Fruit fly (Drosophila melanogaster) whole organism, embryonic: Measurements from ENCODE around the gene drn.

Experiments used
- Abd-B ChIP-seq: fragments of 200-800 bp; sonication (Bioruptor generic); optimal IDR thresholded peaks from 2 replicates; lab custom pipeline; 2018; ENCODE audit warnings: missing biosample characterization, mild to moderate bottlenecking, missing genetic modification characterization, moderate library complexity
- Ada2b ChIP-seq: fragments of 200-800 bp; sonication (Bioruptor generic); IDR thresholded peaks from 2 replicates; pipeline ENCODE4 v1.3.6; 2022; ENCODE audit warnings: missing biosample characterization, missing genetic modification characterization
- Adf1 ChIP-seq: fragments of 200-800 bp; sonication (Bioruptor generic); IDR thresholded peaks from 2 replicates; pipeline ENCODE4 v1.3.6; 2022; ENCODE audit warnings: missing biosample characterization, missing genetic modification characterization
- BEAF-32 ChIP-seq: fragments of 200-800 bp; sonication (Bioruptor generic); optimal IDR thresholded peaks from 3 replicates; lab custom pipeline; 2017; ENCODE audit warnings: missing biosample characterization, missing genetic modification characterization, mild to moderate bottlenecking, moderate library complexity, missing genetic modification reagents
- CG10274 ChIP-seq: fragments of 200-800 bp; sonication (Bioruptor generic); optimal IDR thresholded peaks from 3 replicates; lab custom pipeline; 2017; ENCODE audit warnings: missing biosample characterization, mild to moderate bottlenecking, missing genetic modification characterization
- CG11085 ChIP-seq: fragments of 200-800 bp; sonication (Bioruptor generic); IDR thresholded peaks from 2 replicates; pipeline ENCODE4 v1.3.6; 2022; ENCODE audit warnings: missing biosample characterization, missing genetic modification characterization
- CG11247 ChIP-seq: fragments of 200-800 bp; sonication (Bioruptor generic); IDR thresholded peaks from 2 replicates; pipeline ENCODE4 v1.3.6; 2022; ENCODE audit warnings: missing biosample characterization, missing genetic modification characterization
- CG1233 ChIP-seq: fragments of 200-800 bp; sonication (Bioruptor generic); optimal IDR thresholded peaks from 4 replicates; lab custom pipeline; 2018; ENCODE audit warnings: missing biosample characterization, mild to moderate bottlenecking, missing genetic modification characterization
- CG17359 ChIP-seq: fragments of 200-800 bp; sonication (Bioruptor generic); optimal IDR thresholded peaks from 3 replicates; lab custom pipeline; 2018; ENCODE audit warnings: missing biosample characterization, mild to moderate bottlenecking, missing genetic modification characterization, moderate library complexity
- CG17829 ChIP-seq: fragments of 200-800 bp; optimal IDR thresholded peaks from 2 replicates; lab custom pipeline; 2019; ENCODE audit warnings: missing biosample characterization, mild to moderate bottlenecking, missing genetic modification characterization, moderate library complexity
- CG1832 ChIP-seq: fragments of 200-800 bp; sonication (Bioruptor generic); optimal IDR thresholded peaks from 2 replicates; lab custom pipeline; 2017; ENCODE audit warnings: missing biosample characterization, mild to moderate bottlenecking, missing genetic modification characterization, inconsistent platforms
- CG18476 ChIP-seq: fragments of 200-800 bp; sonication (Bioruptor generic); optimal IDR thresholded peaks from 2 replicates; lab custom pipeline; 2016; ENCODE audit warnings: missing biosample characterization, mild to moderate bottlenecking, missing genetic modification characterization
- CG2129 ChIP-seq: fragments of 200-800 bp; sonication (Bioruptor generic); IDR thresholded peaks from 2 replicates; pipeline ENCODE4 v1.3.6; 2022; ENCODE audit warnings: missing biosample characterization, missing genetic modification characterization; ENCODE audit not compliant: partially characterized antibody
- CG2712 ChIP-seq: fragments of 200-800 bp; optimal IDR thresholded peaks from 3 replicates; lab custom pipeline; 2019; ENCODE audit warnings: missing biosample characterization, mild to moderate bottlenecking, missing genetic modification characterization, moderate library complexity
- CG2875 ChIP-seq: fragments of 200-800 bp; sonication (Bioruptor generic); optimal IDR thresholded peaks from 2 replicates; lab custom pipeline; 2017; ENCODE audit warnings: missing biosample characterization, mild to moderate bottlenecking, missing genetic modification characterization, missing genetic modification reagents
- CG3995 ChIP-seq: fragments of 200-800 bp; sonication (Bioruptor generic); optimal IDR thresholded peaks from 3 replicates; lab custom pipeline; 2016; ENCODE audit warnings: missing biosample characterization, missing genetic modification characterization
- CG5180 ChIP-seq: fragments of 200-800 bp; sonication (Bioruptor generic); optimal IDR thresholded peaks from 3 replicates; lab custom pipeline; 2017; ENCODE audit warnings: missing biosample characterization, missing genetic modification characterization, mild to moderate bottlenecking, moderate library complexity, missing genetic modification reagents
- CG6683 ChIP-seq: fragments of 200-800 bp; sonication (Bioruptor generic); optimal IDR thresholded peaks from 2 replicates; lab custom pipeline; 2017; ENCODE audit warnings: missing biosample characterization, mild to moderate bottlenecking, missing genetic modification characterization, missing genetic modification reagents
- Chrac-16 ChIP-seq: fragments of 200-800 bp; sonication (Bioruptor generic); optimal IDR thresholded peaks from 3 replicates; lab custom pipeline; 2016; ENCODE audit warnings: missing biosample characterization, missing genetic modification characterization
- CkIIα-i1 ChIP-seq: fragments of 200-800 bp; sonication (Bioruptor generic); IDR thresholded peaks from 2 replicates; pipeline ENCODE4 v1.3.6; 2022; ENCODE audit warnings: missing biosample characterization, missing genetic modification characterization
- Dbx ChIP-seq: fragments of 200-800 bp; sonication (Bioruptor generic); IDR thresholded peaks from 3 replicates; pipeline ENCODE4 v1.3.6; 2022; ENCODE audit warnings: missing biosample characterization, missing genetic modification characterization
- Gug ChIP-seq: fragments of 200-800 bp; sonication (Bioruptor generic); IDR thresholded peaks from 4 replicates; pipeline ENCODE4 v1.3.6; 2022; ENCODE audit warnings: missing biosample characterization, missing genetic modification characterization
- Hey ChIP-seq: fragments of 200-800 bp; sonication (Bioruptor generic); optimal IDR thresholded peaks from 3 replicates; lab custom pipeline; 2018; ENCODE audit warnings: missing biosample characterization, mild to moderate bottlenecking, missing genetic modification characterization
- Hmr ChIP-seq: fragments of 200-800 bp; sonication (Bioruptor generic); optimal IDR thresholded peaks from 3 replicates; lab custom pipeline; 2017; ENCODE audit warnings: mild to moderate bottlenecking, missing biosample characterization, missing genetic modification reagents, missing genetic modification characterization
- Myb ChIP-seq: fragments of 200-800 bp; sonication (Bioruptor generic); optimal IDR thresholded peaks from 2 replicates; lab custom pipeline; 2016; ENCODE audit warnings: missing biosample characterization, missing genetic modification characterization
- Rfx ChIP-seq: fragments of 200-800 bp; sonication (Bioruptor generic); IDR thresholded peaks from 2 replicates; pipeline ENCODE4 v1.3.6; 2022; ENCODE audit warnings: missing biosample characterization, missing genetic modification characterization
- Trl ChIP-seq, 3 experiments: fragments of >200 bp in 2 of 3; fragments of 200-800 bp in 1 of 3; sonication (Bioruptor generic) in 1 of 3; optimal IDR thresholded peaks; 2 replicates in 1 of 3; 3 replicates in 2 of 3; lab custom pipeline; 2016 to 2017; ENCODE audit warnings: missing biosample characterization in 1 of 3, missing genetic modification characterization in 1 of 3
- bbx ChIP-seq: fragments of 200-800 bp; sonication (Bioruptor generic); IDR thresholded peaks from 2 replicates; pipeline ENCODE4 v1.3.6; 2022; ENCODE audit warnings: missing biosample characterization, missing genetic modification characterization; ENCODE audit not compliant: partially characterized antibody
- cato ChIP-seq: fragments of 200-800 bp; sonication (Bioruptor generic); optimal IDR thresholded peaks from 2 replicates; lab custom pipeline; 2016; ENCODE audit warnings: missing biosample characterization, missing genetic modification characterization, borderline replicate concordance
- corto ChIP-seq: fragments of 200-800 bp; sonication (Bioruptor generic); optimal IDR thresholded peaks from 2 replicates; lab custom pipeline; 2016; ENCODE audit warnings: missing biosample characterization, mild to moderate bottlenecking, missing genetic modification characterization, moderate library complexity
- crc ChIP-seq: fragments of 200-800 bp; sonication (Bioruptor generic); optimal IDR thresholded peaks from 2 replicates; lab custom pipeline; 2016; ENCODE audit warnings: missing biosample characterization, missing genetic modification characterization
- en ChIP-seq: fragments of 200-800 bp; sonication (Bioruptor generic); optimal IDR thresholded peaks from 2 replicates; lab custom pipeline; 2016; ENCODE audit warnings: missing biosample characterization, missing genetic modification characterization
- eve ChIP-seq, 2 experiments: fragments of >200 bp; optimal IDR thresholded peaks; 2 replicates each; lab custom pipeline; 2017; ENCODE audit warnings: missing biosample characterization in 2 of 2, missing genetic modification characterization in 2 of 2
- maf-S ChIP-seq: fragments of 200-800 bp; sonication (Bioruptor generic); optimal IDR thresholded peaks from 2 replicates; lab custom pipeline; 2016; ENCODE audit warnings: missing biosample characterization, missing genetic modification characterization
- mld ChIP-seq: fragments of 200-800 bp; sonication (Bioruptor generic); IDR thresholded peaks from 3 replicates; pipeline ENCODE4 v1.3.6; 2022; ENCODE audit warnings: missing biosample characterization, missing genetic modification characterization; ENCODE audit not compliant: partially characterized antibody
- nmo ChIP-seq: fragments of 200-800 bp; sonication (Bioruptor generic); optimal IDR thresholded peaks from 2 replicates; lab custom pipeline; 2018; ENCODE audit warnings: missing biosample characterization, mild to moderate bottlenecking, missing genetic modification characterization, moderate library complexity
- ranshi ChIP-seq: fragments of 200-800 bp; sonication (Bioruptor generic); IDR thresholded peaks from 2 replicates; pipeline ENCODE4 v1.3.6; 2022; ENCODE audit warnings: missing biosample characterization, missing genetic modification characterization
- salm ChIP-seq: fragments of 200-800 bp; sonication (Bioruptor generic); optimal IDR thresholded peaks from 2 replicates; lab custom pipeline; 2018; ENCODE audit warnings: missing biosample characterization, mild to moderate bottlenecking, missing genetic modification characterization
- sc ChIP-seq, 3 experiments: fragments of >200 bp in 2 of 3; fragments of 200-800 bp in 1 of 3; sonication (Bioruptor generic) in 1 of 3; optimal IDR thresholded peaks; 2 replicates in 2 of 3; 3 replicates in 1 of 3; lab custom pipeline; 2017; ENCODE audit warnings: mild to moderate bottlenecking in 1 of 3, missing biosample characterization in 1 of 3, missing genetic modification characterization in 1 of 3, missing genetic modification reagents in 1 of 3
- scrt ChIP-seq: fragments of 200-800 bp; sonication (Bioruptor generic); optimal IDR thresholded peaks from 2 replicates; lab custom pipeline; 2018; ENCODE audit warnings: missing biosample characterization, mild to moderate bottlenecking, missing genetic modification characterization, moderate library complexity
- sens-2 ChIP-seq: fragments of 200-800 bp; sonication (Bioruptor generic); IDR thresholded peaks from 2 replicates; pipeline ENCODE4 v1.3.6; 2022; ENCODE audit warnings: missing biosample characterization, missing genetic modification characterization
- sim ChIP-seq: fragments of 200-800 bp; sonication (Bioruptor generic); IDR thresholded peaks from 2 replicates; pipeline ENCODE4 v1.3.6; 2022; ENCODE audit warnings: missing biosample characterization, missing genetic modification characterization
- slp2 ChIP-seq: fragments of 200-800 bp; sonication (Bioruptor generic); optimal IDR thresholded peaks from 2 replicates; lab custom pipeline; 2016; ENCODE audit warnings: missing biosample characterization, missing genetic modification characterization
- tin ChIP-seq: fragments of 200-800 bp; sonication (Bioruptor generic); optimal IDR thresholded peaks from 3 replicates; lab custom pipeline; 2016; ENCODE audit warnings: missing biosample characterization, missing genetic modification characterization
- tna ChIP-seq: fragments of 200-800 bp; sonication (Bioruptor generic); IDR thresholded peaks from 2 replicates; pipeline ENCODE4 v1.3.6; 2022; ENCODE audit warnings: missing biosample characterization, missing genetic modification characterization; ENCODE audit not compliant: partially characterized antibody
- trh ChIP-seq: fragments of 200-800 bp; sonication (Bioruptor generic); optimal IDR thresholded peaks from 2 replicates; lab custom pipeline; 2016; ENCODE audit warnings: missing biosample characterization, missing genetic modification characterization
- z ChIP-seq: fragments of 200-800 bp; sonication (Bioruptor generic); IDR thresholded peaks from 3 replicates; pipeline ENCODE4 v1.3.6; 2022; ENCODE audit warnings: missing biosample characterization, missing genetic modification characterization
- zfh2 ChIP-seq: fragments of 200-800 bp; sonication (Bioruptor generic); optimal IDR thresholded peaks from 2 replicates; lab custom pipeline; 2016; ENCODE audit warnings: missing biosample characterization, missing genetic modification characterization

The drn gene

DNA sequence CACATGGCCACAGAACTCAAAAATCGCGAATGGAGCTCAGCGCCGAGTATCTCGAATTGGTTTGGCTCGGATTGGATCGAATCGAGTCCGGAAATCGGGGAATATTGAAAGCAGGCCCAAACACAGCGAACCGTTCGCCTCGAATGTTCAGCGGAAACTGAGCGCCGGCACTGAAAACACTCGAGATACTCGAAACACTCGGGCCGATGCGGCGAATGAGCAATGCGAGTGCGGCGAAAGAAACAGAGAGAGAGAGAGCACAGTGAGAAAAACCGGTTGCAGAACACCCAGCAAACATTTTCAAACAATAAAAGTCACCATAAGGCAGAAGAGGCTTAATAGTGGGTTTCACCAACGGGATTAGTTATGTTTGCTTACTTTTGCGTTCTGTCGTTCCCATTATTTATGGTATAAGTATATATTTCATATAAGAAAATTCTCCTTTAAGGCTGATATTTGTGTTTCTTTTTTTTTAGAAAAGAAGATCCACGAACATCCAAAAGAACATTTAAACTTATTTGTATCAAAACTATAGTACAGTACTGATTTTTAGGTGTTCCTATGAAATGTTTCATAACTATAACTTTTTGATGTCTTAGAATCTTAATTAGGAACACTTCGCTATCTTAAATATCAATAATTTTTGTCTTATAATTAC, 54.5 kb downstream of the drn start, which contains the start of gene FER (continued):
- TF ChIP-seq slp2, result no peak
- no peak for TF ChIP-seq tin
- TF ChIP-seq Trl (optimal IDR thresholded peaks at IDR 0.05; lab: Kevin White, UChicago), result peak; percentile 84 to 87
- peak; percentile 70 for TF ChIP-seq Trl (GFP tag; optimal IDR thresholded peaks at IDR 0.05; lab: Kevin White, UChicago)
- no peak for TF ChIP-seq CG10274 (GFP tag; lab: Kevin White, UChicago)
- TF ChIP-seq nmo (GFP tag; lab: Kevin White, UChicago), result no peak
- peak; percentile 78; the same call in 2 of the 3 replicates for TF ChIP-seq Dbx (GFP tag; lab: Robert Waterston, UW)
- TF ChIP-seq en (GFP tag; lab: Kevin White, UChicago), result no peak
- TF ChIP-seq Chrac-16, result no peak
- TF ChIP-seq CG18476 (GFP tag; lab: Kevin White, UChicago), result no peak
- TF ChIP-seq CG2712 (tag; lab: Kevin White, UChicago), result peak; percentile 17
- TF ChIP-seq zfh2 (GFP tag; lab: Kevin White, UChicago), result no peak
- TF ChIP-seq Adf1 (GFP tag; lab: Robert Waterston, UW), result peak; percentile 17; the same call in 1 of the 2 replicates
- TF ChIP-seq CG2875 (GFP tag; lab: Kevin White, UChicago), result peak; percentile 14
- TF ChIP-seq cato (GFP tag; lab: Kevin White, UChicago), result no peak
- TF ChIP-seq CG1832 (GFP tag; lab: Kevin White, UChicago), result peak; percentile 78
- TF ChIP-seq CG5180 (GFP tag; lab: Kevin White, UChicago), result peak; percentile 55
- no peak for TF ChIP-seq sc (optimal IDR thresholded peaks at IDR 0.05; lab: Kevin White, UChicago)
- TF ChIP-seq sc (GFP tag; optimal IDR thresholded peaks at IDR 0.05; lab: Kevin White, UChicago), result no peak
- TF ChIP-seq BEAF-32 (GFP tag; lab: Kevin White, UChicago), result no peak
- TF ChIP-seq corto (GFP tag; lab: Kevin White, UChicago), result no peak
- 0 out of 3 replicates have a peak, but pooled peaks have one; percentile 59 for TF ChIP-seq mld (GFP tag; lab: Robert Waterston, UW)
- TF ChIP-seq scrt (GFP tag; lab: Kevin White, UChicago), result peak; percentile 57
- TF ChIP-seq CG2129 (GFP tag; lab: Robert Waterston, UW), result no peak
- no peak for TF ChIP-seq CkIIα-i1
- TF ChIP-seq Myb (GFP tag; lab: Kevin White, UChicago), result no peak
- peak; percentile 40 for TF ChIP-seq CG17829 (tag; lab: Kevin White, UChicago)
- no peak for TF ChIP-seq sim
- TF ChIP-seq z (GFP tag; lab: Robert Waterston, UW), result peak; percentile 99
- TF ChIP-seq Gug (GFP tag; lab: Robert Waterston, UW), result no peak; the same call in 3 of the 4 replicates
- TF ChIP-seq CG17359 (tag; lab: Kevin White, UChicago), result peak; percentile 32
- no peak for TF ChIP-seq CG11085 (GFP tag; lab: Robert Waterston, UW)
- no peak for TF ChIP-seq CG1233
- TF ChIP-seq eve (GFP tag; optimal IDR thresholded peaks at IDR 0.05; lab: Kevin White, UChicago), result no peak
- peak; percentile 40 for TF ChIP-seq salm
- no peak for TF ChIP-seq crc
- no peak for TF ChIP-seq CG6683
- TF ChIP-seq Hey (tag; lab: Kevin White, UChicago), result no peak
- no peak for TF ChIP-seq CG11247
- no peak for TF ChIP-seq trh
- no peak for TF ChIP-seq Abd-B (GFP tag; lab: Kevin White, UChicago)
- no peak for TF ChIP-seq Ada2b
- peak; percentile 56; the same call in 1 of the 2 replicates for TF ChIP-seq Rfx (GFP tag; lab: Robert Waterston, UW)
- TF ChIP-seq Hmr (GFP tag; lab: Kevin White, UChicago), result peak; percentile 39
- TF ChIP-seq ranshi (GFP tag; lab: Robert Waterston, UW), result peak; percentile 8; the same call in 1 of the 2 replicates
- peak; percentile 80 for TF ChIP-seq bbx (GFP tag; lab: Robert Waterston, UW)
- TF ChIP-seq maf-S, result no peak
- peak; percentile 81 for TF ChIP-seq tna
- TF ChIP-seq sens-2 (GFP tag; lab: Robert Waterston, UW), result no peak
- TF ChIP-seq CG3995, result peak; percentile 1
